Worm (Caenorhabditis elegans) whole organism, L3 larva: ENCODE measurements around the gene chil-27.

ENCODE experiments used
- ZK546.5 ChIP-seq: sonication (generic microtip); optimal IDR thresholded peaks from 2 replicates; lab custom pipeline; 2017; ENCODE audit warnings: missing biosample characterization, missing genetic modification characterization
- aly-2 ChIP-seq: fragments of 150-350 bp; optimal IDR thresholded peaks from 2 replicates; lab custom pipeline; 2014; ENCODE audit warnings: missing biosample characterization, missing genetic modification characterization
- ceh-28 ChIP-seq: fragments of 150-350 bp; optimal IDR thresholded peaks from 2 replicates; lab custom pipeline; 2014; ENCODE audit warnings: missing biosample characterization, missing genetic modification reagents, missing genetic modification characterization
- egl-27 ChIP-seq: sonication (generic microtip); optimal IDR thresholded peaks from 4 replicates; lab custom pipeline; 2017; ENCODE audit warnings: missing biosample characterization, missing genetic modification reagents, missing genetic modification characterization
- elt-3 ChIP-seq, 3 experiments: fragments of 150-350 bp in 1 of 3; sonication (generic microtip) in 2 of 3; optimal IDR thresholded peaks; 2 replicates in 2 of 3; 4 replicates in 1 of 3; lab custom pipeline; 2014 to 2017; ENCODE audit warnings: missing biosample characterization in 3 of 3, missing genetic modification characterization in 3 of 3
- fos-1 ChIP-seq: fragments of 150-350 bp; optimal IDR thresholded peaks from 2 replicates; lab custom pipeline; 2014; ENCODE audit warnings: missing biosample characterization, missing genetic modification characterization
- jun-1 ChIP-seq: fragments of 150-350 bp; optimal IDR thresholded peaks from 2 replicates; lab custom pipeline; 2014; ENCODE audit warnings: missing biosample characterization, missing genetic modification reagents, missing genetic modification characterization
- nhr-25 ChIP-seq: sonication (generic microtip); optimal IDR thresholded peaks from 2 replicates; lab custom pipeline; 2017; ENCODE audit warnings: missing biosample characterization, missing genetic modification characterization
- nhr-28 ChIP-seq: fragments of 150-350 bp; optimal IDR thresholded peaks from 2 replicates; lab custom pipeline; 2014; ENCODE audit warnings: missing biosample characterization, missing genetic modification characterization
- nhr-77 ChIP-seq: fragments of 150-350 bp; optimal IDR thresholded peaks from 2 replicates; lab custom pipeline; 2014; ENCODE audit warnings: missing biosample characterization, missing genetic modification characterization
- pha-4 ChIP-seq: fragments of 150-350 bp; optimal IDR thresholded peaks from 2 replicates; lab custom pipeline; 2014; ENCODE audit warnings: missing biosample characterization, missing genetic modification reagents, missing genetic modification characterization
- zag-1 ChIP-seq: fragments of 150-350 bp; optimal IDR thresholded peaks from 2 replicates; lab custom pipeline; 2014; ENCODE audit warnings: missing biosample characterization, missing genetic modification characterization
- ztf-11 ChIP-seq: fragments of 150-350 bp; optimal IDR thresholded peaks from 2 replicates; lab custom pipeline; 2014; ENCODE audit warnings: missing biosample characterization, missing genetic modification characterization

DNA sequence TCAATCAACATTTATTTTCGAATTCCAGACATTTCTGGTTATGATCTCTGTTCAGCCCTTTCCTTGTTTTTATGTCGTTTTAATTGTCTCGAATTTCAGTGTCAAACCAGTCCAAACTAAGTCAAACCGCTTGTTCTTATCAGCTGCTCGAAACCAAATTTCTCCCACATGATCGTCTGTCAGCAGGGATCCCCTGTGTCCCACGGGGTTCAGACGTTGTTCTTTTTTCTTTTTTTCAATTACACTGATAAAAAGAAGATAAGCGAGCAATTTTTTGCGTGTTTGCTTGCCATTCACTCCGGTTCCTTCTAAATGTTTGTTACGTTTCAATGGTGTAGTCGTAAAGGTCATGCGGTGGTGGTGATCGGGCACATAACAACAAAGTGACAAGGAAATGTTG lies 24.3 kb downstream of the chil-27 start:
- no peak for TF ChIP-seq zag-1 (tag; lab: Kevin White, UChicago)
- no peak for TF ChIP-seq nhr-77 (tag; lab: Kevin White, UChicago)
- no peak for TF ChIP-seq fos-1 (tag; lab: Kevin White, UChicago)
- TF ChIP-seq nhr-28 (tag; lab: Kevin White, UChicago), result no peak
- no peak for TF ChIP-seq aly-2
- peak; percentile 78 for TF ChIP-seq jun-1 (tag; lab: Kevin White, UChicago)
- peak; percentile 68 for TF ChIP-seq pha-4 (tag; lab: Kevin White, UChicago)
- TF ChIP-seq ztf-11, result no peak
- no peak for TF ChIP-seq ceh-28 (tag; lab: Kevin White, UChicago)
- TF ChIP-seq egl-27 (tag; lab: Kevin White, UChicago), result no peak
- TF ChIP-seq nhr-25 (tag; lab: Kevin White, UChicago), result no peak
- no peak for TF ChIP-seq ZK546.5
- no peak for TF ChIP-seq elt-3 (tag; optimal IDR thresholded peaks at IDR 0.05; lab: Kevin White, UChicago)
